Worm (Caenorhabditis elegans) whole organism, young adult: ENCODE results near the gene C29F9.8.
"Not testable (repeated sequence)": the region's sequence is repeated elsewhere in the genome, so short reads cannot be mapped to it uniquely, and the experiment has no call there.

Experiments
- B0261.1 ChIP-seq: sonication (generic microtip); optimal IDR thresholded peaks from 2 replicates; lab custom pipeline; 2016; ENCODE audit warnings: mild to moderate bottlenecking, missing genetic modification characterization, moderate library complexity, missing compliant biosample characterization
- F57A8.1 ChIP-seq: fragments of 200-800 bp; sonication (Bioruptor generic); optimal IDR thresholded peaks from 2 replicates; lab custom pipeline; 2018; ENCODE audit warnings: mild to moderate bottlenecking, missing genetic modification characterization, moderate library complexity, missing compliant biosample characterization
- K12H6.12 ChIP-seq: fragments of 200-800 bp; sonication (Bioruptor generic); optimal IDR thresholded peaks from 2 replicates; lab custom pipeline; 2018; ENCODE audit warnings: mild to moderate bottlenecking, missing genetic modification characterization, missing compliant biosample characterization
- Y79H2A.3 ChIP-seq: fragments of 200-800 bp; sonication (Bioruptor generic); conservative IDR thresholded peaks from 2 replicates; pipeline ENCODE4 v1.3.6; 2022; ENCODE audit warnings: missing genetic modification reagents, missing genetic modification characterization, missing compliant biosample characterization
- ama-1 ChIP-seq, 3 experiments: fragments of 150-350 bp in 1 of 3; sonication (generic microtip) in 2 of 3; optimal IDR thresholded peaks; 2 replicates each; lab custom pipeline; 2014 to 2018; ENCODE audit warnings: missing biosample characterization in 2 of 3, missing genetic modification characterization in 2 of 3, missing genetic modification reagents in 2 of 3
- athp-1 ChIP-seq: sonication (generic microtip); optimal IDR thresholded peaks from 2 replicates; lab custom pipeline; 2017; ENCODE audit warnings: mild to moderate bottlenecking, missing genetic modification characterization, missing compliant biosample characterization
- attf-6 ChIP-seq: fragments of 200-800 bp; sonication (Bioruptor generic); IDR thresholded peaks from 2 replicates; pipeline ENCODE4 v1.3.6; 2022; ENCODE audit warnings: missing genetic modification reagents, missing genetic modification characterization, missing compliant biosample characterization
- cebp-1 ChIP-seq, 2 experiments: fragments of 200-800 bp in 1 of 2; sonication (Bioruptor generic) in 1 of 2; sonication (generic microtip) in 1 of 2; IDR thresholded peaks in 1 of 2; optimal IDR thresholded peaks in 1 of 2; 2 replicates each; pipeline versions ENCODE4 v1.3.6 to Lab custom; 2017 to 2022; ENCODE audit warnings: missing compliant biosample characterization in 2 of 2, missing genetic modification characterization in 2 of 2, mild to moderate bottlenecking in 1 of 2, missing genetic modification reagents in 1 of 2, moderate library complexity in 1 of 2
- cebp-2 ChIP-seq: fragments of 200-800 bp; sonication (Bioruptor generic); IDR thresholded peaks from 2 replicates; pipeline ENCODE4 v1.3.6; 2022; ENCODE audit warnings: missing genetic modification characterization, missing compliant biosample characterization
- ceh-100 ChIP-seq: fragments of 200-800 bp; sonication (Bioruptor generic); IDR thresholded peaks from 2 replicates; pipeline ENCODE4 v1.3.6; 2022; ENCODE audit warnings: missing genetic modification reagents, missing genetic modification characterization, missing compliant biosample characterization
- ceh-27 ChIP-seq: fragments of 200-800 bp; sonication (Bioruptor generic); optimal IDR thresholded peaks from 2 replicates; lab custom pipeline; 2018; ENCODE audit warnings: mild to moderate bottlenecking, missing genetic modification characterization, moderate library complexity, missing compliant biosample characterization
- ceh-58 ChIP-seq: fragments of 200-800 bp; sonication (Bioruptor generic); IDR thresholded peaks from 2 replicates; pipeline ENCODE4 v1.3.6; 2022; ENCODE audit warnings: missing genetic modification characterization, missing compliant biosample characterization
- ceh-79 ChIP-seq: sonication (generic microtip); optimal IDR thresholded peaks from 2 replicates; lab custom pipeline; 2017; ENCODE audit warnings: mild to moderate bottlenecking, missing genetic modification characterization, missing compliant biosample characterization
- ceh-91 ChIP-seq: fragments of 200-800 bp; sonication (Bioruptor generic); IDR thresholded peaks from 2 replicates; pipeline ENCODE4 v1.3.6; 2022; ENCODE audit warnings: missing genetic modification reagents, missing genetic modification characterization, missing compliant biosample characterization
- dpff-1 ChIP-seq: sonication (generic microtip); optimal IDR thresholded peaks from 2 replicates; lab custom pipeline; 2017; ENCODE audit warnings: mild to moderate bottlenecking, missing genetic modification characterization, missing compliant biosample characterization
- egl-18 ChIP-seq: fragments of 200-800 bp; sonication (Bioruptor generic); IDR thresholded peaks from 2 replicates; pipeline ENCODE4 v1.3.6; 2022; ENCODE audit warnings: missing genetic modification reagents, missing genetic modification characterization, missing compliant biosample characterization
- egl-44 ChIP-seq: fragments of 200-800 bp; sonication (Bioruptor generic); IDR thresholded peaks from 2 replicates; pipeline ENCODE4 v1.3.6; 2022; ENCODE audit warnings: missing genetic modification reagents, missing genetic modification characterization, missing compliant biosample characterization
- egrh-3 ChIP-seq: fragments of 200-800 bp; sonication (Bioruptor generic); IDR thresholded peaks from 2 replicates; pipeline ENCODE4 v1.3.6; 2022; ENCODE audit warnings: missing genetic modification reagents, missing genetic modification characterization, missing compliant biosample characterization
- fkh-3 ChIP-seq: sonication (generic microtip); optimal IDR thresholded peaks from 2 replicates; lab custom pipeline; 2016; ENCODE audit warnings: mild to moderate bottlenecking, missing genetic modification characterization, missing compliant biosample characterization
- gei-17 ChIP-seq: fragments of 200-800 bp; sonication (Bioruptor generic); optimal IDR thresholded peaks from 2 replicates; lab custom pipeline; 2018; ENCODE audit warnings: mild to moderate bottlenecking, missing genetic modification characterization, missing compliant biosample characterization
- him-1 ChIP-seq: sonication (generic microtip); optimal IDR thresholded peaks from 2 replicates; lab custom pipeline; 2016; ENCODE audit warnings: missing genotype, missing genetic modification reagents, missing genetic modification characterization, missing compliant biosample characterization
- hmg-1.2 ChIP-seq: fragments of 200-800 bp; sonication (Bioruptor generic); IDR thresholded peaks from 2 replicates; pipeline ENCODE4 v1.3.6; 2022; ENCODE audit warnings: missing genetic modification reagents, missing genetic modification characterization, missing compliant biosample characterization
- lin-26 ChIP-seq: fragments of 200-800 bp; sonication (Bioruptor generic); IDR thresholded peaks from 2 replicates; pipeline ENCODE4 v1.3.6; 2022; ENCODE audit warnings: missing genetic modification reagents, missing genetic modification characterization, missing compliant biosample characterization
- lin-35 ChIP-seq, 3 experiments: fragments of 150-350 bp in 2 of 3; sonication (generic microtip) in 1 of 3; optimal IDR thresholded peaks; 2 replicates each; lab custom pipeline; 2014 to 2018; ENCODE audit warnings: missing biosample characterization in 3 of 3, missing genetic modification characterization in 3 of 3, missing genetic modification reagents in 3 of 3
- lir-1 ChIP-seq: fragments of 200-800 bp; sonication (Bioruptor generic); conservative IDR thresholded peaks from 2 replicates; pipeline ENCODE4 v1.3.6; 2022; ENCODE audit warnings: missing genetic modification reagents, missing genetic modification characterization, missing compliant biosample characterization
- lsl-1 ChIP-seq: fragments of 200-800 bp; sonication (Bioruptor generic); optimal IDR thresholded peaks from 2 replicates; lab custom pipeline; 2018; ENCODE audit warnings: mild to moderate bottlenecking, missing genetic modification characterization, moderate library complexity, missing compliant biosample characterization
- mel-28 ChIP-seq: sonication (generic microtip); optimal IDR thresholded peaks from 2 replicates; lab custom pipeline; 2016; ENCODE audit warnings: borderline replicate concordance, mild to moderate bottlenecking, missing genetic modification characterization, missing compliant biosample characterization
- mes-4 ChIP-seq: sonication (generic microtip); optimal IDR thresholded peaks from 2 replicates; lab custom pipeline; 2016; ENCODE audit warnings: missing genotype, missing genetic modification characterization, missing compliant biosample characterization
- nfya-2 ChIP-seq: fragments of 200-800 bp; sonication (Bioruptor generic); IDR thresholded peaks from 2 replicates; pipeline ENCODE4 v1.3.6; 2022; ENCODE audit warnings: missing genetic modification reagents, missing genetic modification characterization, missing compliant biosample characterization
- nhr-120 ChIP-seq: fragments of 200-800 bp; sonication (Bioruptor generic); IDR thresholded peaks from 2 replicates; pipeline ENCODE4 v1.3.6; 2022; ENCODE audit warnings: missing genetic modification characterization, missing compliant biosample characterization
- nhr-27 ChIP-seq: fragments of 200-800 bp; sonication (Bioruptor generic); optimal IDR thresholded peaks from 2 replicates; lab custom pipeline; 2018; ENCODE audit warnings: mild to moderate bottlenecking, missing genetic modification characterization, moderate library complexity, missing compliant biosample characterization
- nhr-80 ChIP-seq: sonication (generic microtip); optimal IDR thresholded peaks from 2 replicates; lab custom pipeline; 2016; ENCODE audit warnings: missing genetic modification characterization, missing compliant biosample characterization
- nhr-90 ChIP-seq: sonication (generic microtip); optimal IDR thresholded peaks from 2 replicates; lab custom pipeline; 2016; ENCODE audit warnings: missing genotype, mild to moderate bottlenecking, missing genetic modification characterization, missing compliant biosample characterization
- pbrm-1 ChIP-seq: fragments of 200-800 bp; sonication (Bioruptor generic); IDR thresholded peaks from 2 replicates; pipeline ENCODE4 v1.3.6; 2022; ENCODE audit warnings: missing genetic modification reagents, missing genetic modification characterization, missing compliant biosample characterization
- rpc-1 ChIP-seq, 2 experiments: fragments of 150-350 bp in 1 of 2; sonication (generic microtip) in 1 of 2; optimal IDR thresholded peaks; 2 replicates each; lab custom pipeline; 2014 to 2018; ENCODE audit warnings: missing biosample characterization in 1 of 2, missing genetic modification characterization in 1 of 2, missing genetic modification reagents in 1 of 2, missing genotype in 1 of 2
- sea-2 ChIP-seq: fragments of 200-800 bp; sonication (Bioruptor generic); IDR thresholded peaks from 2 replicates; pipeline ENCODE4 v1.3.6; 2022; ENCODE audit warnings: missing genetic modification characterization, missing compliant biosample characterization
- somi-1 ChIP-seq: fragments of 200-800 bp; sonication (Bioruptor generic); optimal IDR thresholded peaks from 2 replicates; lab custom pipeline; 2018; ENCODE audit warnings: mild to moderate bottlenecking, missing genetic modification characterization, missing compliant biosample characterization
- sptf-2 ChIP-seq: fragments of 200-800 bp; sonication (Bioruptor generic); optimal IDR thresholded peaks from 2 replicates; lab custom pipeline; 2018; ENCODE audit warnings: mild to moderate bottlenecking, missing genetic modification characterization, missing compliant biosample characterization
- tbp1 ChIP-seq: fragments of 200-800 bp; sonication (Bioruptor generic); optimal IDR thresholded peaks from 2 replicates; lab custom pipeline; 2018; ENCODE audit warnings: mild to moderate bottlenecking, missing genetic modification characterization, missing compliant biosample characterization
- tlf-1 ChIP-seq: fragments of 200-800 bp; sonication (Bioruptor generic); optimal IDR thresholded peaks from 2 replicates; lab custom pipeline; 2018; ENCODE audit warnings: mild to moderate bottlenecking, missing genetic modification characterization, missing compliant biosample characterization
- unc-130 ChIP-seq: sonication (generic microtip); optimal IDR thresholded peaks from 2 replicates; lab custom pipeline; 2016; ENCODE audit warnings: missing genetic modification reagents, missing genetic modification characterization, missing compliant biosample characterization
- ztf-18 ChIP-seq: sonication (generic microtip); optimal IDR thresholded peaks from 2 replicates; lab custom pipeline; 2016; ENCODE audit warnings: missing genotype, mild to moderate bottlenecking, missing genetic modification characterization, missing compliant biosample characterization
- ztf-25 ChIP-seq: fragments of 200-800 bp; sonication (Bioruptor generic); IDR thresholded peaks from 2 replicates; pipeline ENCODE4 v1.3.6; 2022; ENCODE audit warnings: missing genetic modification reagents, missing genetic modification characterization, missing compliant biosample characterization
- ztf-26 ChIP-seq: sonication (generic microtip); optimal IDR thresholded peaks from 2 replicates; lab custom pipeline; 2017; ENCODE audit warnings: missing genetic modification characterization, missing compliant biosample characterization
- ztf-28 ChIP-seq: fragments of 200-800 bp; sonication (Bioruptor generic); IDR thresholded peaks from 2 replicates; pipeline ENCODE4 v1.3.6; 2022; ENCODE audit warnings: missing genetic modification reagents, missing genetic modification characterization, missing compliant biosample characterization
- ztf-3 ChIP-seq: fragments of 200-800 bp; sonication (Bioruptor generic); optimal IDR thresholded peaks from 2 replicates; lab custom pipeline; 2018; ENCODE audit warnings: mild to moderate bottlenecking, missing genetic modification characterization, missing compliant biosample characterization

The C29F9.8 gene

ce11 chrIII:97018-97417, at the start of gene C29F9.8:
Gene C29F9.8, minus strand, starts transcription at chrIII:97118.
- TF ChIP-seq ztf-28; him-1 (tag; lab: Kevin White, UChicago); egl-44 (GFP tag; lab: Robert Waterston, UW): not testable (repeated sequence)

- TF ChIP-seq mes-4, result no peak
- TF ChIP-seq somi-1 (GFP tag; lab: Kevin White, UChicago), result no peak
- no peak for TF ChIP-seq ceh-79 (tag; lab: Kevin White, UChicago)
- TF ChIP-seq mel-28 (tag; lab: Kevin White, UChicago), result no peak
- no peak for TF ChIP-seq egl-18 (GFP tag; lab: Robert Waterston, UW)
- no peak for TF ChIP-seq nfya-2 (GFP tag; lab: Robert Waterston, UW)
- no peak for TF ChIP-seq ztf-26
- no peak for TF ChIP-seq lir-1 (GFP tag; lab: Robert Waterston, UW)
- TF ChIP-seq lin-26 (GFP tag; lab: Robert Waterston, UW), result no peak
- TF ChIP-seq nhr-120 (GFP tag; lab: Robert Waterston, UW), result no peak
- TF ChIP-seq cebp-1 (GFP tag; IDR thresholded peaks at IDR 0.05; lab: Robert Waterston, UW), result no peak
- no peak for TF ChIP-seq cebp-1 (tag; optimal IDR thresholded peaks at IDR 0.05; lab: Kevin White, UChicago)
- TF ChIP-seq F57A8.1 (GFP tag; lab: Kevin White, UChicago), result no peak
- TF ChIP-seq gei-17 (GFP tag; lab: Kevin White, UChicago), result no peak
- no peak for TF ChIP-seq attf-6
- no peak for TF ChIP-seq lin-35 (GFP tag; optimal IDR thresholded peaks at IDR 0.05; lab: Kevin White, UChicago)
- no peak for TF ChIP-seq Y79H2A.3
These were observed 49.5 kb upstream of the C29F9.8 start, which contains the start of gene fbxb-84 for ce11 chrIII:146369-146768. Gene fbxb-84, minus strand, starts transcription at chrIII:146469.

ce11 chrIII:145078-145477, 48.2 kb upstream of the C29F9.8 start, which contains the start of the genes T17A3.12 and fbxb-83:
Gene T17A3.12, minus strand, starts transcription at chrIII:145178.
Gene fbxb-83, minus strand, starts transcription at chrIII:145211.
- TF ChIP-seq fkh-3 (tag; lab: Kevin White, UChicago) (no peak), cebp-2 (no peak), ztf-25 (GFP tag; lab: Robert Waterston, UW) (no peak), nhr-27 (no peak), sptf-2 (no peak), lin-26 (GFP tag; lab: Robert Waterston, UW) (no peak), ztf-18 (no peak), nhr-90 (tag; lab: Kevin White, UChicago) (no peak), ceh-91 (GFP tag; lab: Robert Waterston, UW) (no peak), dpff-1 (tag; lab: Kevin White, UChicago) (no peak), egrh-3 (GFP tag; lab: Robert Waterston, UW) (no peak), ceh-27 (GFP tag; lab: Kevin White, UChicago) (no peak), B0261.1 (no peak), mes-4 (no peak), pbrm-1 (no peak), ceh-100 (GFP tag; lab: Robert Waterston, UW) (no peak), tlf-1 (GFP tag; lab: Kevin White, UChicago) (no peak)
- TF ChIP-seq, all 124 proteins: peak for 0

ce11 chrIII:143121-143520, 46.2 kb upstream of the C29F9.8 start, which contains the start of gene fbxb-82:
Gene fbxb-82, minus strand, starts transcription at chrIII:143221.
- TF ChIP-seq K12H6.12 (tag; lab: Kevin White, UChicago) (no peak), athp-1 (tag; lab: Kevin White, UChicago) (no peak), lsl-1 (no peak), dpff-1 (tag; lab: Kevin White, UChicago) (no peak), unc-130 (GFP tag; lab: Kevin White, UChicago) (no peak), nhr-80 (tag; lab: Kevin White, UChicago) (no peak), hmg-1.2 (no peak), ama-1 (optimal IDR thresholded peaks at IDR 0.05; lab: Kevin White, UChicago) (no peak), ama-1 (GFP tag; optimal IDR thresholded peaks at IDR 0.05; lab: Kevin White, UChicago) (no peak), nhr-120 (GFP tag; lab: Robert Waterston, UW) (no peak), ceh-58 (GFP tag; lab: Robert Waterston, UW) (no peak), ztf-3 (GFP tag; lab: Kevin White, UChicago) (no peak), sea-2 (GFP tag; lab: Robert Waterston, UW) (no peak), tbp1 (GFP tag; lab: Kevin White, UChicago) (no peak), rpc-1 (optimal IDR thresholded peaks at IDR 0.05; lab: Kevin White, UChicago) (no peak), rpc-1 (tag; optimal IDR thresholded peaks at IDR 0.05; lab: Kevin White, UChicago) (no peak)
